Fruit fly (Drosophila melanogaster): Measurements from ENCODE around the gene CG33986.
A peak's percentile ranks its signal among the peaks of the same experiment; 100 is the strongest.

The CG33986 gene

DNA sequence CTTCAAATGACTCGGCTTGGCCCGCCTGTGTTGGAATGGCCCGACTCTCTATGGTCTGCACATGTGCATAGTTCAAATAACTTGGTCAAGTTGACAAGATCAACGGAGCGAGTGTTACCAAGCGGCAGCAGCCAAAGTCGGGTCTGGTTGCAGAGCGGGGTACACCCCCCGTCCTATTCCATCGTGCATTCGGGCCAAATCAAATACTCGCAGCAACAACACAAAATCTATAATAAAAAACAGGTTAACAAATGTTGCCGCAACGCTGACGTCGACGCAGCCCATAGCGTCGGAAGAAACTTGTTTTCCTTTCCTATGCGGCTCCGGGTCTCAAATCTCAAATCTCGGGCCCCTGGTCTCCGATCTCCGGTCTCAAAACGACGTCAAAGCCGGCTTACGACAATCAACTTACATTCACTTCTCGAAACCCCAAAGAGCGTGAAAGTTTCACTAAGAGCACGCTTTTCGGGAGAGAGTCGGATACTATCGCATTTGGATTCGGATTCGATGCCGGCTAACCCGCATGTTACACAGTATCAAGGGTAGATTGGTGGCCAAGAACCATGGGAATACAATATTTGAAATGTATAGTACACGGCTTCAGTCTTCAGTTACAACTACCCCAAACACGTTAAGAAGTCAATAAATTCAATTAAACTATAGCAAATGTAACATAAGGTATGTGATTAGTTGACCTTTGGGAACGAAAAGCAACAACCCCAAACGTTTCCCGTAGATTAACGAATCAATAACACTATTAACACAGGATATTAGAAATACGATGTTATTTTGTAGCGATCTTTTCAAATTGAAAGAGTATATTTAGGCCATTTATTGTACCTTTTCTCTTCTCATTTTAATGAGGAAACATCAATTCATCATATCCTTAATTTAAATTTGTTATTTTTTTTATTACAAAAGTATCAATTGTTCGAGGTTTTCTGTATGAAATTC, 9.5 kb upstream of the CG33986 start:
- TF ChIP-seq CG14655 (GFP tag; optimal IDR thresholded peaks at IDR 0.05) (peak; percentile 83), gl (tag; optimal IDR thresholded peaks at IDR 0.05) (no peak), Pif1A (GFP tag; optimal IDR thresholded peaks at IDR 0.05) (peak; percentile 69), EcR (GFP tag; optimal IDR thresholded peaks at IDR 0.05) (no peak), CG10348 (GFP tag; IDR thresholded peaks at IDR 0.05) (no peak), CG8301 (tag; optimal IDR thresholded peaks at IDR 0.05) (peak; percentile 72), Pif1B (GFP tag; optimal IDR thresholded peaks at IDR 0.05) (peak; percentile 42), CG15710 (tag; optimal IDR thresholded peaks at IDR 0.05) (peak; percentile 73), CG13204 (GFP tag; optimal IDR thresholded peaks at IDR 0.05) (no peak), CG34367 (tag; optimal IDR thresholded peaks at IDR 0.05) (peak; percentile 50), CG32121 (GFP tag; IDR thresholded peaks at IDR 0.05) (0 out of 2 replicates have a peak, but pooled peaks have one; percentile 10), rn (GFP tag; IDR thresholded peaks at IDR 0.05) (no peak), Ets98B (GFP tag; IDR thresholded peaks at IDR 0.05) (no peak), D1 (tag; optimal IDR thresholded peaks at IDR 0.05) (no peak), CG4496 (GFP tag; IDR thresholded peaks at IDR 0.05) (peak; percentile 48; the same call in 2 of the 3 replicates), Snoo (tag; optimal IDR thresholded peaks at IDR 0.05) (peak; percentile 81), CG8159 (tag; optimal IDR thresholded peaks at IDR 0.05) (peak; percentile 69), CG17806 (tag; optimal IDR thresholded peaks at IDR 0.05) (peak; percentile 59), CG9948 (tag; optimal IDR thresholded peaks at IDR 0.05) (peak; percentile 72), fd96Ca (GFP tag; IDR thresholded peaks at IDR 0.05) (peak; percentile 18; the same call in 2 of the 3 replicates), CG12605 (GFP tag; IDR thresholded peaks at IDR 0.05) (0 out of 2 replicates have a peak, but pooled peaks have one; percentile 9)

DNA sequence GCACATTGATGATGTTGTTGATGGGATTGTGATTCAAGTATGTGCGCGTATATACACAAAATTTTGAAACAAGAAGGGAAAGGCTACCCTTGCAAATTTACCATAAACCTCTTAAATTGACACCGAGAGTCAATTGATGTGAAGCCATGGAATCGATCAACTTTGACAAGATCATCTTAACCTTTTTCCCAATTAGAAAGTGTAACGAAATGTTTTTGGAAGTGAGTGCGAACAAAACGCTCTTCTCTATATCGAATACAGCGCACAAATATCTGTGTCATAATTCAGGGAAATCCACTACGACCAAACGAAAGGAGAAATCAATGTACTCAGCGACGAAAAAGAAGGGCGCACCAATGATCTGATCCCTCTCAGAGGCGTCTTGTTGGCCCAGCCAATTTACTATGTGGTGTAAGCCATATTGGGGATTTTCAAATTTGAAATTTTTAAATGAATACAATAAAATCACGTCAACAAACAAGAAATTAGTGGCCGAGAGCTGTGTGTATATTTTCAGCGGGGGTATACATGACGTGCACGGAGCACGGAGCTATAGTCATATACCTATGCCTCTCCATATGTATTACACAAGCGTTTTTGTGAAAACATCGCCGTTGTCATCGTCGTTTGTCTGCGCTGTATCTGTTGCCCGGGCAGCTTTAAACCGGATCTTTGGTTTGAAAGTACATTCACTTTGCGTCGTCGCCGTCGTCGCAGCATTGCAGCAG, 8.5 kb upstream of the CG33986 start:
- TF ChIP-seq CG12605 (GFP tag; IDR thresholded peaks at IDR 0.05) (peak; percentile 15; the same call in 1 of the 2 replicates), Pif1B (GFP tag; optimal IDR thresholded peaks at IDR 0.05) (peak; percentile 83), CG8301 (tag; optimal IDR thresholded peaks at IDR 0.05) (peak; percentile 70), fd96Ca (GFP tag; IDR thresholded peaks at IDR 0.05) (peak; percentile 79; the same call in 2 of the 3 replicates), rn (GFP tag; IDR thresholded peaks at IDR 0.05) (no peak), D1 (tag; optimal IDR thresholded peaks at IDR 0.05) (peak; percentile 48), CG17806 (tag; optimal IDR thresholded peaks at IDR 0.05) (peak; percentile 68), CG13204 (GFP tag; optimal IDR thresholded peaks at IDR 0.05) (peak; percentile 33), CG8159 (tag; optimal IDR thresholded peaks at IDR 0.05) (peak; percentile 69), CG34367 (tag; optimal IDR thresholded peaks at IDR 0.05) (peak; percentile 61), CG32121 (GFP tag; IDR thresholded peaks at IDR 0.05) (peak; percentile 23; the same call in 1 of the 2 replicates), CG9948 (tag; optimal IDR thresholded peaks at IDR 0.05) (peak; percentile 79), CG14655 (GFP tag; optimal IDR thresholded peaks at IDR 0.05) (peak; percentile 82), Ets98B (GFP tag; IDR thresholded peaks at IDR 0.05) (peak; percentile 41), CG10348 (GFP tag; IDR thresholded peaks at IDR 0.05) (no peak), CG15710 (tag; optimal IDR thresholded peaks at IDR 0.05) (peak; percentile 67), CG4496 (GFP tag; IDR thresholded peaks at IDR 0.05) (peak; percentile 60; the same call in 1 of the 3 replicates), Snoo (tag; optimal IDR thresholded peaks at IDR 0.05) (peak; percentile 62), gl (tag; optimal IDR thresholded peaks at IDR 0.05) (peak; percentile 56), EcR (GFP tag; optimal IDR thresholded peaks at IDR 0.05) (peak; percentile 52), Pif1A (GFP tag; optimal IDR thresholded peaks at IDR 0.05) (peak; percentile 73)

DNA sequence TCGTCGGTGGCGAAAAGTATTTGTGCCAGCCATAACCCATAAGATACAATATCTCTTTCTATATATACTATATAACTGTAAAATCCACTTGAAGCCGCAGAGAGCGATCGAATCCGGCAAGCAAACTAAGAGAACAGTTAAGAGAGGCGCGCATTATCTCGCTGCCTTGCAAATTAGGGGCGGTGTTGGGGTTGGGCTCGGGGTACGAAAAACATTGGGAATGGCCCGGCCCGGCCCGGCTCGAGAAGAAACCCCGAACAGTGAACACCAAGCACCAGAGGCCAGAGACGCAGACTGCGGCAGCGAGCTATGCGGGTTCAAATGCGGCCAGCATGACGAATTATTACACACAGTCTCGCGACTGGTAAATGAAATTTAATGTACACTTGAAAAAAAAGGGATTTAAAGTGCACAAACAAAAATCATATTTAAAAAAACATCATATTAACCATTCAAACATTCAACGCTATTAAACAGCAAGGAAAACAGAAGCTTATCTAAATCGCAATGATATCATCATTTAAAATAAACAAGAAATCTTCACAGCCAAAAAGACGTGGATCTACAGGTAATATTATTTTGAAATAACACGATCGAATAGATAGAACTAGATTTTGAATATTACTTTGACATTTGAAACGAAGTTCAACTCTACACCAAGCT, 7.4 kb upstream of the CG33986 start:
- no peak for TF ChIP-seq CG34367 (tag; optimal IDR thresholded peaks at IDR 0.05)
- TF ChIP-seq CG8301 (tag; optimal IDR thresholded peaks at IDR 0.05), result peak; percentile 60
- TF ChIP-seq Snoo (tag; optimal IDR thresholded peaks at IDR 0.05), result peak; percentile 3
- peak; percentile 90 for TF ChIP-seq CG4496 (GFP tag; IDR thresholded peaks at IDR 0.05)
- TF ChIP-seq CG12605 (GFP tag; IDR thresholded peaks at IDR 0.05), result peak; percentile 40
- peak; percentile 4 for TF ChIP-seq CG17806 (tag; optimal IDR thresholded peaks at IDR 0.05)
- peak; percentile 73 for TF ChIP-seq EcR (GFP tag; optimal IDR thresholded peaks at IDR 0.05)
- peak; percentile 63 for TF ChIP-seq CG8159 (tag; optimal IDR thresholded peaks at IDR 0.05)
- TF ChIP-seq CG13204 (GFP tag; optimal IDR thresholded peaks at IDR 0.05), result no peak
- peak; percentile 50; the same call in 1 of the 2 replicates for TF ChIP-seq CG32121 (GFP tag; IDR thresholded peaks at IDR 0.05)
- TF ChIP-seq CG15710 (tag; optimal IDR thresholded peaks at IDR 0.05), result peak; percentile 9
- peak; percentile 64; the same call in 1 of the 2 replicates for TF ChIP-seq Ets98B (GFP tag; IDR thresholded peaks at IDR 0.05)
- TF ChIP-seq rn (GFP tag; IDR thresholded peaks at IDR 0.05), result 0 out of 2 replicates have a peak, but pooled peaks have one; percentile 31
- TF ChIP-seq fd96Ca (GFP tag; IDR thresholded peaks at IDR 0.05), result peak; percentile 51; the same call in 2 of the 3 replicates
- TF ChIP-seq CG10348 (GFP tag; IDR thresholded peaks at IDR 0.05), result 0 out of 2 replicates have a peak, but pooled peaks have one; percentile 6
- peak; percentile 45 for TF ChIP-seq CG9948 (tag; optimal IDR thresholded peaks at IDR 0.05)
- no peak for TF ChIP-seq Pif1B (GFP tag; optimal IDR thresholded peaks at IDR 0.05)
- peak; percentile 79 for TF ChIP-seq CG14655 (GFP tag; optimal IDR thresholded peaks at IDR 0.05)
- TF ChIP-seq D1 (tag; optimal IDR thresholded peaks at IDR 0.05), result no peak
- no peak for TF ChIP-seq Pif1A (GFP tag; optimal IDR thresholded peaks at IDR 0.05)
- TF ChIP-seq gl (tag; optimal IDR thresholded peaks at IDR 0.05), result no peak
